Worm (Caenorhabditis elegans) whole organism, L3 larva: ENCODE results near the gene Y48C3A.5.

ENCODE experiments used
- elt-2 ChIP-seq: sonication (generic microtip); optimal IDR thresholded peaks from 2 replicates; lab custom pipeline; 2016; ENCODE audit warnings: missing genetic modification reagents, mild to moderate bottlenecking, missing genetic modification characterization, missing compliant biosample characterization
- skn-1 ChIP-seq: fragments of 150-350 bp; optimal IDR thresholded peaks from 2 replicates; lab custom pipeline; 2014; ENCODE audit warnings: missing biosample characterization, missing genetic modification characterization
- snpc-4 ChIP-seq: fragments of 150-350 bp; optimal IDR thresholded peaks from 2 replicates; lab custom pipeline; 2014; ENCODE audit warnings: missing biosample characterization, missing genetic modification characterization

DNA sequence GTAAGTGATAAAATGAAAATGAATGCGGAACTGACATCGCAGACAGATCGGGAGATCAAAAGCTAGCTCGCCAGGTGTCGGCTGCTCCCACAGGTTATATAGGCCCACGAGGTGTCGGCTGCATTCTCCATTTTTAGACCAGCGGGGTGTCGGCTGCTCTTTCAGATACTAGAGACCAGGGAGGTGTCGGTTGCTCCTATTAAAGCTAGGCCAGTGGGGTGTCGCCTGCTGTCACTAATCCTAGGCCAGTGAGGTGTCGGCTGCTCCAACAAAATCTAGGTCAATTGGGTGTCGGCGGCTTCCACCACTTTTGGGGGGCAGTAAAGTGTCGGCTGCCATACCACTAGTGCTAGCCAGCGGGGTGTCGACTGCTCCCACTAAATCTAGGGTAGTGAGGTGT is 19.0 kb downstream of the Y48C3A.5 start:
- TF ChIP-seq elt-2 (no peak), skn-1 (tag; lab: Kevin White, UChicago) (no peak), snpc-4 (no peak)
